Fruit fly (Drosophila melanogaster): ENCODE results near the gene Crg-1.
A peak's percentile ranks its signal among the peaks of the same experiment; 100 is the strongest.

Gene Crg-1

dm6 chrX:3838648-3839047 is 45.6 kb downstream of the Crg-1 start (continued):
- TF ChIP-seq Ets96B (tag; optimal IDR thresholded peaks at IDR 0.05) (peak; percentile 38), CG15336 (GFP tag; IDR thresholded peaks at IDR 0.05) (peak; percentile 84), acj6 (GFP tag; optimal IDR thresholded peaks at IDR 0.05) (peak; percentile 52), CG4318 (GFP tag; optimal IDR thresholded peaks at IDR 0.05) (peak; percentile 63), CG10669 (GFP tag; optimal IDR thresholded peaks at IDR 0.05) (peak; percentile 24), CG10631 (GFP tag; optimal IDR thresholded peaks at IDR 0.05) (peak; percentile 53), Sox15 (GFP tag; optimal IDR thresholded peaks at IDR 0.05) (no peak), OdsH (GFP tag; optimal IDR thresholded peaks at IDR 0.05) (peak; percentile 64), CG6163 (GFP tag; IDR thresholded peaks at IDR 0.05) (peak; percentile 77), CG11762 (GFP tag; optimal IDR thresholded peaks at IDR 0.05; ENCODE audit: insufficient read depth) (peak; percentile 38), vri (GFP tag; optimal IDR thresholded peaks at IDR 0.05) (peak; percentile 20), eg (GFP tag; IDR thresholded peaks at IDR 0.05) (peak; percentile 87), svp (GFP tag) (peak; percentile 69), CG6808 (GFP tag; optimal IDR thresholded peaks at IDR 0.05) (peak; percentile 56), Hr39 (GFP tag; optimal IDR thresholded peaks at IDR 0.05) (peak; percentile 39), CG6792 (GFP tag; optimal IDR thresholded peaks at IDR 0.05) (peak; percentile 48), ss (GFP tag; optimal IDR thresholded peaks at IDR 0.05) (peak; percentile 16 to 24), CG9139 (GFP tag; optimal IDR thresholded peaks at IDR 0.05) (no peak), cyc (GFP tag; optimal IDR thresholded peaks at IDR 0.05) (peak; percentile 42), CG8319 (GFP tag; optimal IDR thresholded peaks at IDR 0.05) (no peak), dac (GFP tag; optimal IDR thresholded peaks at IDR 0.05) (peak; percentile 52), Smox (GFP tag; optimal IDR thresholded peaks at IDR 0.05) (peak; percentile 23), Eip93F (GFP tag; optimal IDR thresholded peaks at IDR 0.05) (no peak)

dm6 chrX:3840962-3841361 is 47.9 kb downstream of the Crg-1 start:
- TF ChIP-seq CG6163 (GFP tag; IDR thresholded peaks at IDR 0.05) (peak; percentile 49; the same call in 2 of the 3 replicates), fd85E (GFP tag; optimal IDR thresholded peaks at IDR 0.05) (peak; percentile 2), Hr39 (GFP tag; optimal IDR thresholded peaks at IDR 0.05) (no peak), CG8319 (GFP tag; optimal IDR thresholded peaks at IDR 0.05) (no peak), net (GFP tag; optimal IDR thresholded peaks at IDR 0.05) (peak; percentile 5), Blimp-1 (GFP tag; optimal IDR thresholded peaks at IDR 0.05) (no peak), Gug (GFP tag; IDR thresholded peaks at IDR 0.05) (no peak), dac (GFP tag; optimal IDR thresholded peaks at IDR 0.05) (no peak), ss (GFP tag; optimal IDR thresholded peaks at IDR 0.05) (peak; percentile 43), CG11762 (GFP tag; optimal IDR thresholded peaks at IDR 0.05; ENCODE audit: insufficient read depth) (no peak), CG10631 (GFP tag; optimal IDR thresholded peaks at IDR 0.05) (no peak), CG6276 (GFP tag; optimal IDR thresholded peaks at IDR 0.05) (peak; percentile 2), CG34406 (GFP tag; optimal IDR thresholded peaks at IDR 0.05) (no peak), fkh (GFP tag; optimal IDR thresholded peaks at IDR 0.05) (no peak), CG6792 (GFP tag; optimal IDR thresholded peaks at IDR 0.05) (no peak), CG15336 (GFP tag; IDR thresholded peaks at IDR 0.05) (peak; percentile 72; the same call in 1 of the 2 replicates), CG9139 (GFP tag; optimal IDR thresholded peaks at IDR 0.05) (no peak), acj6 (GFP tag; optimal IDR thresholded peaks at IDR 0.05) (no peak), CG16779 (tag; optimal IDR thresholded peaks at IDR 0.05) (no peak), Ets21C (GFP tag; optimal IDR thresholded peaks at IDR 0.05) (no peak), svp (GFP tag) (no peak), Eip93F (GFP tag; optimal IDR thresholded peaks at IDR 0.05) (peak; percentile 91), Sox15 (GFP tag; optimal IDR thresholded peaks at IDR 0.05) (no peak), CG11902 (GFP tag; optimal IDR thresholded peaks at IDR 0.05) (no peak), salr (GFP tag; optimal IDR thresholded peaks at IDR 0.05) (no peak), CG4318 (GFP tag; optimal IDR thresholded peaks at IDR 0.05) (no peak), Smox (GFP tag; optimal IDR thresholded peaks at IDR 0.05) (no peak), Sox102F (GFP tag; optimal IDR thresholded peaks at IDR 0.05) (peak; percentile 73), Hr38 (GFP tag; optimal IDR thresholded peaks at IDR 0.05) (no peak), Hr4 (GFP tag; optimal IDR thresholded peaks at IDR 0.05) (no peak), CG8119 (GFP tag; IDR thresholded peaks at IDR 0.05) (peak; percentile 53; the same call in 2 of the 3 replicates), CG32006 (GFP tag; optimal IDR thresholded peaks at IDR 0.05) (no peak), topi (GFP tag; optimal IDR thresholded peaks at IDR 0.05) (peak; percentile 12), Lpt (GFP tag; optimal IDR thresholded peaks at IDR 0.05) (peak; percentile 52), Eip78C (GFP tag) (peak; percentile 77), CG6808 (GFP tag; optimal IDR thresholded peaks at IDR 0.05) (peak; percentile 49), CG8632 (GFP tag; optimal IDR thresholded peaks at IDR 0.05) (no peak), CG3032 (tag; optimal IDR thresholded peaks at IDR 0.05) (no peak), eg (GFP tag; IDR thresholded peaks at IDR 0.05) (peak; percentile 37; the same call in 1 of the 3 replicates), Eip75B (GFP tag; optimal IDR thresholded peaks at IDR 0.05) (no peak), CG1621 (tag; optimal IDR thresholded peaks at IDR 0.05) (no peak), CG10669 (GFP tag; optimal IDR thresholded peaks at IDR 0.05) (no peak), CG6854 (GFP tag; optimal IDR thresholded peaks at IDR 0.05) (peak; percentile 70)
